Worm (Caenorhabditis elegans): ENCODE measurements around the gene asp-8.

DNA sequence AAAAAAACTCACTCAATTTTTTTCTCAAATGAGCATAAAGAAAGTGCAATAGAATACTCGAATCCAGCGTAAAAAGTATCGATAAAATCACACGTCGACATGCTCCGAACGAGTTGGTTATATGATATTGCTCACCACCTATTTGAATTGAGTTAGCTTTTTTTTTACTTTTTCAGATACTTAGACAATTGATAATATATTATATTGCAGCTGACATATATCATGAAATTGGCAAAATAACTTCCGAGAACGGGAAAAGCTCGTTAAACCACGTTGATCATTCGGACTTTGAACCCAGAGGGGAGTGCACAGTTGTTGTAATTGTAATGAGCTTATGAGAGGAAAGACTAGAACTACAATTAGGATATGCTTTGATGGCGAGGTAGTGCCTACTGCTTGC, 13.9 kb upstream of the asp-8 start, which contains the start of gene srw-136:
- TF ChIP-seq unc-62 (GFP tag; optimal IDR thresholded peaks at IDR 0.05) (no peak), nhr-28 (tag; optimal IDR thresholded peaks at IDR 0.05) (no peak), zip-8 (tag; optimal IDR thresholded peaks at IDR 0.05) (no peak), ztf-11 (tag; optimal IDR thresholded peaks at IDR 0.05) (no peak), unc-39 (tag; optimal IDR thresholded peaks at IDR 0.05) (no peak), hlh-1 (tag; optimal IDR thresholded peaks at IDR 0.05) (no peak)

Data from whole organism, mixed stage, embryonic.